Worm (Caenorhabditis elegans) whole organism, L1 larva: ENCODE results near the gene C37C3.2.

Source experiments
- C04F5.9 ChIP-seq: sonication (generic microtip); optimal IDR thresholded peaks from 2 replicates; lab custom pipeline; 2016; ENCODE audit warnings: missing genetic modification characterization, missing compliant biosample characterization
- F16B12.6 ChIP-seq: fragments of 150-350 bp; optimal IDR thresholded peaks from 2 replicates; lab custom pipeline; 2014; ENCODE audit warnings: missing biosample characterization, missing genetic modification characterization
- aha-1 ChIP-seq: fragments of 150-350 bp; optimal IDR thresholded peaks from 2 replicates; lab custom pipeline; 2014; ENCODE audit warnings: missing biosample characterization, missing genetic modification characterization
- ama-1 ChIP-seq: fragments of 150-350 bp; optimal IDR thresholded peaks from 2 replicates; lab custom pipeline; 2014
- ceh-63 ChIP-seq: fragments of 200-800 bp; sonication (Bioruptor generic); optimal IDR thresholded peaks from 2 replicates; lab custom pipeline; 2018; ENCODE audit warnings: mild to moderate bottlenecking, missing genetic modification characterization, missing compliant biosample characterization
- ceh-82 ChIP-seq, 3 experiments: fragments of 150-350 bp in 1 of 3; sonication (generic microtip) in 2 of 3; optimal IDR thresholded peaks; 2 replicates each; lab custom pipeline; 2014 to 2017; ENCODE audit warnings: missing biosample characterization in 3 of 3, missing genetic modification characterization in 3 of 3
- ceh-88 ChIP-seq: fragments of 200-800 bp; sonication (Bioruptor generic); IDR thresholded peaks from 2 replicates; pipeline ENCODE4 v1.3.6; 2022; ENCODE audit warnings: missing genetic modification characterization, missing compliant biosample characterization
- efl-1 ChIP-seq, 4 experiments: fragments of 150-350 bp; optimal IDR thresholded peaks in 3 of 4; peaks in 1 of 4; 1 replicate in 1 of 4; 2 replicates in 3 of 4; lab custom pipeline; 2014; ENCODE audit warnings: missing biosample characterization in 2 of 4, missing genetic modification characterization in 2 of 4, missing genetic modification reagents in 2 of 4
- elt-2 ChIP-seq: sonication (generic microtip); optimal IDR thresholded peaks from 2 replicates; lab custom pipeline; 2016; ENCODE audit warnings: missing genetic modification characterization, mild to moderate bottlenecking, inconsistent platforms, missing compliant biosample characterization, missing genetic modification reagents
- fkh-10 ChIP-seq: sonication (generic microtip); optimal IDR thresholded peaks from 2 replicates; lab custom pipeline; 2017; ENCODE audit warnings: missing biosample characterization, missing genetic modification reagents, missing genetic modification characterization
- hlh-4 ChIP-seq: sonication (generic microtip); optimal IDR thresholded peaks from 2 replicates; lab custom pipeline; 2016; ENCODE audit warnings: mild to moderate bottlenecking, missing genetic modification characterization, missing compliant biosample characterization
- irx-1 ChIP-seq: sonication (generic microtip); optimal IDR thresholded peaks from 2 replicates; lab custom pipeline; 2016; ENCODE audit warnings: missing genetic modification characterization, missing compliant biosample characterization
- jun-1 ChIP-seq: fragments of 150-350 bp; optimal IDR thresholded peaks from 2 replicates; lab custom pipeline; 2014; ENCODE audit warnings: missing biosample characterization, missing genetic modification reagents, missing genetic modification characterization
- lin-14 ChIP-seq: fragments of 200-800 bp; sonication (Bioruptor generic); optimal IDR thresholded peaks from 2 replicates; lab custom pipeline; 2018; ENCODE audit warnings: mild to moderate bottlenecking, missing genetic modification characterization, moderate library complexity, missing compliant biosample characterization
- lin-35 ChIP-seq, 2 experiments: fragments of 150-350 bp; optimal IDR thresholded peaks; 2 replicates each; lab custom pipeline; 2014; ENCODE audit warnings: missing biosample characterization in 2 of 2, missing genetic modification characterization in 2 of 2, missing genetic modification reagents in 2 of 2
- lir-3 ChIP-seq: sonication (generic microtip); optimal IDR thresholded peaks from 2 replicates; lab custom pipeline; 2016; ENCODE audit warnings: mild to moderate bottlenecking, missing genetic modification characterization, moderate library complexity, missing compliant biosample characterization; ENCODE audit not compliant: poor library complexity
- mab-9 ChIP-seq: fragments of 200-800 bp; sonication (Bioruptor generic); IDR thresholded peaks from 2 replicates; pipeline ENCODE4 v1.3.6; 2022; ENCODE audit warnings: missing genetic modification reagents, missing genetic modification characterization, missing compliant biosample characterization
- mdl-1 ChIP-seq, 2 experiments: fragments of 150-350 bp; optimal IDR thresholded peaks; 2 replicates each; lab custom pipeline; 2014 to 2017; ENCODE audit warnings: missing biosample characterization in 2 of 2, missing genetic modification characterization in 2 of 2, inconsistent platforms in 1 of 2
- mef-2 ChIP-seq: fragments of 150-350 bp; optimal IDR thresholded peaks from 2 replicates; lab custom pipeline; 2014; ENCODE audit warnings: missing biosample characterization, missing genetic modification characterization
- mep-1 ChIP-seq: fragments of 150-350 bp; optimal IDR thresholded peaks from 2 replicates; lab custom pipeline; 2014; ENCODE audit warnings: missing biosample characterization, missing genetic modification characterization
- nhr-20 ChIP-seq: sonication (generic microtip); optimal IDR thresholded peaks from 2 replicates; lab custom pipeline; 2016; ENCODE audit warnings: mild to moderate bottlenecking, missing genetic modification characterization, missing compliant biosample characterization
- nhr-28 ChIP-seq: fragments of 150-350 bp; optimal IDR thresholded peaks from 2 replicates; lab custom pipeline; 2014; ENCODE audit warnings: missing biosample characterization, missing genetic modification characterization
- nhr-47 ChIP-seq: sonication (generic microtip); optimal IDR thresholded peaks from 2 replicates; lab custom pipeline; 2016; ENCODE audit warnings: mild to moderate bottlenecking, missing genetic modification characterization, moderate library complexity, missing compliant biosample characterization
- nhr-71 ChIP-seq: sonication (generic microtip); optimal IDR thresholded peaks from 2 replicates; lab custom pipeline; 2016; ENCODE audit warnings: mild to moderate bottlenecking, missing genetic modification characterization, moderate library complexity, missing compliant biosample characterization
- nhr-85 ChIP-seq: sonication (generic microtip); peaks from one replicate; lab custom pipeline; 2016; ENCODE audit warnings: missing genetic modification characterization, inconsistent platforms, missing compliant biosample characterization
- nhr-90 ChIP-seq: sonication (generic microtip); optimal IDR thresholded peaks from 2 replicates; lab custom pipeline; 2016; ENCODE audit warnings: mild to moderate bottlenecking, missing genetic modification characterization, missing compliant biosample characterization; ENCODE audit not compliant: poor library complexity
- pqm-1 ChIP-seq: sonication (generic microtip); optimal IDR thresholded peaks from 3 replicates; lab custom pipeline; 2017; ENCODE audit warnings: missing biosample characterization, missing genetic modification characterization
- rnt-1 ChIP-seq: sonication (generic microtip); optimal IDR thresholded peaks from 2 replicates; lab custom pipeline; 2016; ENCODE audit warnings: mild to moderate bottlenecking, missing genetic modification characterization, moderate library complexity, missing compliant biosample characterization
- skn-1 ChIP-seq: fragments of 150-350 bp; optimal IDR thresholded peaks from 2 replicates; lab custom pipeline; 2014; ENCODE audit warnings: missing biosample characterization, missing genetic modification characterization
- snu-23 ChIP-seq: sonication (generic microtip); optimal IDR thresholded peaks from 2 replicates; lab custom pipeline; 2016; ENCODE audit warnings: missing genetic modification characterization, missing compliant biosample characterization
- sox-4 ChIP-seq: sonication (generic microtip); optimal IDR thresholded peaks from 2 replicates; lab custom pipeline; 2016; ENCODE audit warnings: missing genetic modification characterization, missing compliant biosample characterization
- sptf-1 ChIP-seq: fragments of 150-350 bp; optimal IDR thresholded peaks from 2 replicates; lab custom pipeline; 2014; ENCODE audit warnings: missing biosample characterization, missing genetic modification characterization
- tlp-1 ChIP-seq: fragments of 150-350 bp; optimal IDR thresholded peaks from 2 replicates; lab custom pipeline; 2014; ENCODE audit warnings: missing biosample characterization, missing genetic modification characterization
- unc-130 ChIP-seq: fragments of 150-350 bp; optimal IDR thresholded peaks from 2 replicates; lab custom pipeline; 2017; ENCODE audit warnings: missing biosample characterization, missing genetic modification characterization, inconsistent platforms
- vab-15 ChIP-seq: sonication (generic microtip); optimal IDR thresholded peaks from 2 replicates; lab custom pipeline; 2017; ENCODE audit warnings: missing genotype, mild to moderate bottlenecking, missing genetic modification characterization, missing compliant biosample characterization
- ztf-11 ChIP-seq, 2 experiments: sonication (generic microtip); optimal IDR thresholded peaks; 2 replicates each; lab custom pipeline; 2016 to 2017; ENCODE audit warnings: missing genetic modification characterization in 2 of 2, missing biosample characterization in 1 of 2, missing compliant biosample characterization in 1 of 2
- ztf-4 ChIP-seq: fragments of 150-350 bp; optimal IDR thresholded peaks from 2 replicates; lab custom pipeline; 2014; ENCODE audit warnings: missing biosample characterization, missing genetic modification characterization

Gene C37C3.2

DNA sequence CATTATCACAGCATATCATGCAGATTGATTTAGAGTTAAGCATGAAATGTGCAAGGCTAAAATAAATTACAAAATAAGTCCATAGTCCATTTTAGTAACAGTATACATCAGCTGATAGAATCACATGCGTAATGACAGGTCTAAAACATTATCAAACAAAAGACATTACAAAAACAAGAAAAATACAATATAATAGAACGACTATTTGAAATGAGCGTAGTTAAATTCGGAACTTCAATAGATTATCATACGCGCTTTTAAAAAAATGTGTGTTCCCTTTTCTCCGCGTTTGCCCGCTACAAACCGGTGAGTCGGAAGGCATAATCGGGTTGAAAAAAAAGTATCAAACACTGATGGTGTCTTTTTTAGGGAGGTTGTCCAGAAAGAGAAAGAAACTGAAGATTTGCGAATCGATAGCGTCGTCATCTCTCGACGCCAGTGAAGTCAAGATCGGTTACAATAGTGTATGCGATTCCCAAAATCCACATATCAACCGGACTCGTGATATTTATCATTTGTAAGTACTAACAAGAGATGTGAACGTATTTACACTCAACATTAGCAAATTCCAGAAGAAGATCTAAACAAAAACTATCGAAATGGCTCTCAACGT, at the start of gene C37C3.2:
C37C3.2 (plus strand) TSS at position 563 of the 613 bp plus-strand sequence.
- TF ChIP-seq ceh-88 (GFP tag; lab: Robert Waterston, UW) (no peak), C04F5.9 (no peak), skn-1 (tag; lab: Kevin White, UChicago) (no peak), nhr-47 (tag; lab: Kevin White, UChicago) (no peak), nhr-28 (tag; lab: Kevin White, UChicago) (no peak), irx-1 (tag; lab: Kevin White, UChicago) (no peak), elt-2 (tag; lab: Kevin White, UChicago) (no peak), tlp-1 (tag; lab: Kevin White, UChicago) (no peak), lin-35 (GFP tag; optimal IDR thresholded peaks at IDR 0.05; lab: Kevin White, UChicago) (peak in 1 of 2 experiments; percentile 38), rnt-1 (tag; lab: Kevin White, UChicago) (no peak), sptf-1 (no peak), nhr-85 (tag; lab: Kevin White, UChicago) (peak; percentile 39), pqm-1 (tag; lab: Kevin White, UChicago) (no peak), lir-3 (no peak)

DNA sequence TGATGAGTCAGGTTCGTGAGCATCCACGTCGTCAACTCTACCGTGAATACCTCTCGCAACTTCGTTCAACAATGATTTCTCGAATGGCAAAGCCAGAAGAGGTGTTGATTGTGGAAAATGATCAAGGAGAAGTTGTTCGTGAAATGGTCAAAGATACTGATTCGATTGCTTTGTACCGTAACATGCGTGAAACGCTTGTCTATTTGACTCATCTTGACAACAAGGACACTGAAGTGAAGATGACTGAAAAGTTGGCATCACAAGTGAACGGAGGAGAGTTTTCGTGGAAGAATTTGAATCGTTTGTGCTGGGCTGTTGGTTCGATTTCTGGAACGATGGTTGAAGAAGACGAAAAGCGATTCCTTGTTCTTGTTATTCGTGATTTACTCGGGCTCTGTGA, 49.1 kb upstream of the C37C3.2 start:
- TF ChIP-seq ztf-11 (tag; optimal IDR thresholded peaks at IDR 0.05; lab: Kevin White, UChicago) (no peak), fkh-10 (GFP tag; lab: Kevin White, UChicago) (no peak), ceh-63 (no peak), mab-9 (GFP tag; lab: Robert Waterston, UW) (no peak)

DNA sequence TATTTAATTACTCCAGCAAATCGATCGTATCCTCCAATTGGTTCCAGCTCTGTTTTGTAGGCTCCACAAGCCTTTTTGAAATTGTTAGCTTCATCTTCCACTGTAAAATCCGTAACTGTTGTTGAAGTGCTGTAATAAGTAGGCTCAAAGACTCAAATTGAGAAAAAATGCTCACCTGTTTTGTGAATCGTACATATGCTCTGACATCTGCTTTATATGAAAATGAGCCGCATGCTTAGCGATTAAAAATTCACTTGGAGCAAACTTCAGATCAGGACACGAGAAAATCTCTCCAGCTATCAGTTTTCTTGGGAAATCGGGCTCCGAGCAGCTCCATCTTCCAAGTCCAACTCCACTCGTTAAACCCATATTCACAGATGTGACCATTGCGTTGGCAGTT, 47.3 kb upstream of the C37C3.2 start:
- TF ChIP-seq lin-14: no peak
- no peak for TF ChIP-seq ztf-4 (tag; lab: Kevin White, UChicago)
- no peak for TF ChIP-seq rnt-1 (tag; lab: Kevin White, UChicago)
- no peak for TF ChIP-seq jun-1 (tag; lab: Kevin White, UChicago)
- TF ChIP-seq pqm-1 (tag; lab: Kevin White, UChicago): no peak
- TF ChIP-seq efl-1 (optimal IDR thresholded peaks at IDR 0.05; lab: Kevin White, UChicago): no peak
- peak in 1 of 2 experiments; percentile 59 for TF ChIP-seq efl-1 (GFP tag; optimal IDR thresholded peaks at IDR 0.05 in 1 of 2; lab: Kevin White, UChicago)
- no peak for TF ChIP-seq snu-23

DNA sequence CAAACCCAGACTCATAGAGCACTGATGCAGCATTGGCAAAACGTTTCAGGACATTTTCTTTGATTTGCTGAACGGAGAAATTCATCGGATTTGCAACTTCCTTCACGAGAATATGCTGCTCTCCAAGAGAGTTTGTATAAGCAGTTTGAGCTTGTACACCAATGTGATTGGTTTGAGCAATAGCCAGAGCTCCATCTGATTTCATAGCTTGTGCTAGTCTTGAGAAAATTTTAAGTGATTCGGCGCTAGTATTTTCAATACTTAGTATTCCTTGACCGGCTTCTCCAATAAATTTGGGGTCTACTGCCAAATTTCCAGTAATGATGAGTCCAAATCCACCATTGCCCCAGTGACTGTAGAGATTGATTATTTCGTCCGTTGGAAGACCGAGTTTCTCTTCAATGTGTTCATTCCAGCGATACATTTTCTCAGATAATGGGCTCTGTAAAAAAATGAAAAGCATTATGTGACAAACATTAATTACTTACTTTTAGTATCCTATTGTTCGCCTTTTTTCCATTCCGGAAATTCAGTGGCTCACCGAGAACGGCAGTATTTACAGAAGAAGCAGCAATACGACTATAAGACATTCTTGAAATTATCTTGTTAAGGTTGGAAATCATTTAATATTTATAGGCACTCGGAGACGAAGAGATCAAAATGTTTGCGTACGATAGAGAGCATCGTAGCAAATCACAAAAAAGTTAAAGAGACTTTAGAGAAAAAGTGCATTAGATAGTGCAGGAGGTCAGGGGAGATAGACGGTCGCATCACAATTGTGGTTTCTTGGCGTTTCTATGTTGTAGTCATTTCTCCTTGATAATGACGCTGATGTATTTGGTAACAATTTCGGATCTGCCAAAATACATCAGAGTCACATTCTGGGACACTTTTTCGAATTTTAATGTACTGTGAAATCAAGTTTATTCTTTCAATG, 46.2 kb upstream of the C37C3.2 start, which contains the start of gene ZK742.3:
ZK742.3 (minus strand) TSS at position 593 of the 937 bp plus-strand sequence.
- peak; percentile 15 for TF ChIP-seq nhr-90
- peak; percentile 28 for TF ChIP-seq lin-14
- no peak for TF ChIP-seq vab-15 (tag; lab: Kevin White, UChicago)
- TF ChIP-seq mep-1: no peak
- TF ChIP-seq unc-130 (tag; lab: Kevin White, UChicago): no peak
- TF ChIP-seq efl-1 (optimal IDR thresholded peaks at IDR 0.05; lab: Kevin White, UChicago): no peak
- TF ChIP-seq efl-1 (GFP tag; optimal IDR thresholded peaks at IDR 0.05 in 1 of 2; lab: Kevin White, UChicago): peak in 1 of 2 experiments; percentile 78
- no peak for TF ChIP-seq ceh-82 (tag; optimal IDR thresholded peaks at IDR 0.05; lab: Kevin White, UChicago)
- no peak for TF ChIP-seq ztf-4 (tag; lab: Kevin White, UChicago)
- TF ChIP-seq aha-1 (tag; lab: Kevin White, UChicago): no peak
- TF ChIP-seq mef-2 (tag; lab: Kevin White, UChicago): no peak
- peak in 1 of 2 experiments; percentile 36 for TF ChIP-seq lin-35 (GFP tag; optimal IDR thresholded peaks at IDR 0.05; lab: Kevin White, UChicago)
- TF ChIP-seq mdl-1 (tag; optimal IDR thresholded peaks at IDR 0.05; lab: Kevin White, UChicago): no peak
- TF ChIP-seq nhr-20 (tag; lab: Kevin White, UChicago): peak; percentile 22
- no peak for TF ChIP-seq ama-1 (lab: Kevin White, UChicago)
- peak; percentile 7 for TF ChIP-seq nhr-71
- TF ChIP-seq tlp-1 (tag; lab: Kevin White, UChicago): no peak
- TF ChIP-seq fkh-10 (GFP tag; lab: Kevin White, UChicago): no peak
- no peak for TF ChIP-seq sox-4 (tag; lab: Kevin White, UChicago)
- TF ChIP-seq F16B12.6 (tag; lab: Kevin White, UChicago): no peak
- TF ChIP-seq skn-1 (tag; lab: Kevin White, UChicago): no peak
- TF ChIP-seq snu-23: peak; percentile 19
- TF ChIP-seq hlh-4 (tag; lab: Kevin White, UChicago): no peak
